Fruit fly (Drosophila melanogaster) whole organism, embryonic: ENCODE results near the gene BthD.

Source experiments
- Atf6 ChIP-seq: fragments of 200-800 bp; sonication (Bioruptor generic); IDR thresholded peaks from 2 replicates; pipeline ENCODE4 v1.3.6; 2022; ENCODE audit warnings: missing biosample characterization, missing genetic modification characterization
- C15 ChIP-seq: fragments of 200-800 bp; sonication (Bioruptor generic); IDR thresholded peaks from 3 replicates; pipeline ENCODE4 v1.3.6; 2022; ENCODE audit warnings: missing biosample characterization, missing genetic modification characterization
- CG11695 ChIP-seq: fragments of 200-800 bp; sonication (Bioruptor generic); IDR thresholded peaks from 3 replicates; pipeline ENCODE4 v1.3.6; 2022; ENCODE audit warnings: missing biosample characterization, missing genetic modification characterization
- CG1233 ChIP-seq: fragments of 200-800 bp; sonication (Bioruptor generic); optimal IDR thresholded peaks from 4 replicates; lab custom pipeline; 2018; ENCODE audit warnings: missing biosample characterization, mild to moderate bottlenecking, missing genetic modification characterization
- CG12391 ChIP-seq: fragments of 200-800 bp; sonication (Bioruptor generic); optimal IDR thresholded peaks from 3 replicates; lab custom pipeline; 2018; ENCODE audit warnings: missing biosample characterization, mild to moderate bottlenecking, missing genetic modification characterization, moderate library complexity
- CG13287 ChIP-seq: fragments of 200-800 bp; sonication (Bioruptor generic); IDR thresholded peaks from 2 replicates; pipeline ENCODE4 v1.3.6; 2022; ENCODE audit warnings: missing biosample characterization, missing genetic modification characterization; ENCODE audit not compliant: partially characterized antibody
- CG14667 ChIP-seq: fragments of 200-800 bp; sonication (Bioruptor generic); IDR thresholded peaks from 2 replicates; pipeline ENCODE4 v1.3.6; 2022; ENCODE audit warnings: missing biosample characterization, missing genetic modification characterization
- CG1529 ChIP-seq: fragments of 200-800 bp; sonication (Bioruptor generic); optimal IDR thresholded peaks from 3 replicates; lab custom pipeline; 2018; ENCODE audit warnings: missing biosample characterization, missing genetic modification characterization
- CG15601 ChIP-seq: fragments of 200-800 bp; sonication (Bioruptor generic); optimal IDR thresholded peaks from 3 replicates; lab custom pipeline; 2019; ENCODE audit warnings: missing biosample characterization, mild to moderate bottlenecking, missing genetic modification characterization, moderate library complexity
- CG17385 ChIP-seq: fragments of 200-800 bp; sonication (Bioruptor generic); optimal IDR thresholded peaks from 3 replicates; lab custom pipeline; 2018; ENCODE audit warnings: missing biosample characterization, mild to moderate bottlenecking, missing genetic modification characterization
- CG30431 ChIP-seq: fragments of 200-800 bp; sonication (Bioruptor generic); optimal IDR thresholded peaks from 2 replicates; lab custom pipeline; 2017; ENCODE audit warnings: missing biosample characterization, missing genetic modification characterization
- CG31441 ChIP-seq: fragments of 200-800 bp; sonication (Bioruptor generic); IDR thresholded peaks from 2 replicates; pipeline ENCODE4 v1.3.6; 2022; ENCODE audit warnings: missing biosample characterization, missing genetic modification characterization
- CG3281 ChIP-seq: fragments of 200-800 bp; sonication (Bioruptor generic); optimal IDR thresholded peaks from 3 replicates; lab custom pipeline; 2017; ENCODE audit warnings: missing biosample characterization, mild to moderate bottlenecking, missing genetic modification characterization
- CG3995 ChIP-seq: fragments of 200-800 bp; sonication (Bioruptor generic); optimal IDR thresholded peaks from 3 replicates; lab custom pipeline; 2016; ENCODE audit warnings: missing biosample characterization, missing genetic modification characterization
- CG4360 ChIP-seq: fragments of 200-800 bp; sonication (Bioruptor generic); IDR thresholded peaks from 2 replicates; pipeline ENCODE4 v1.3.6; 2022; ENCODE audit warnings: missing biosample characterization, missing genetic modification characterization
- CG4424 ChIP-seq: fragments of 200-800 bp; sonication (Bioruptor generic); optimal IDR thresholded peaks from 3 replicates; lab custom pipeline; 2016; ENCODE audit warnings: missing biosample characterization, missing genetic modification characterization
- CG6654 ChIP-seq: fragments of 200-800 bp; sonication (Bioruptor generic); optimal IDR thresholded peaks from 2 replicates; lab custom pipeline; 2017; ENCODE audit warnings: missing biosample characterization, mild to moderate bottlenecking, missing genetic modification characterization
- CG6854 ChIP-seq: fragments of 200-800 bp; sonication (Bioruptor generic); optimal IDR thresholded peaks from 3 replicates; lab custom pipeline; 2017; ENCODE audit warnings: missing biosample characterization, mild to moderate bottlenecking, missing genetic modification characterization
- CG8388 ChIP-seq: fragments of 200-800 bp; sonication (Bioruptor generic); optimal IDR thresholded peaks from 2 replicates; lab custom pipeline; 2019; ENCODE audit warnings: missing biosample characterization, mild to moderate bottlenecking, missing genetic modification characterization, moderate library complexity
- CG8924 ChIP-seq: fragments of 200-800 bp; optimal IDR thresholded peaks from 3 replicates; lab custom pipeline; 2019; ENCODE audit warnings: missing biosample characterization, mild to moderate bottlenecking, missing genetic modification characterization, moderate library complexity
- D19A ChIP-seq: fragments of 200-800 bp; optimal IDR thresholded peaks from 3 replicates; lab custom pipeline; 2019; ENCODE audit warnings: missing biosample characterization, mild to moderate bottlenecking, missing genetic modification characterization, moderate library complexity
- Dad ChIP-seq: fragments of 200-800 bp; sonication (Bioruptor generic); optimal IDR thresholded peaks from 3 replicates; lab custom pipeline; 2016; ENCODE audit warnings: missing biosample characterization, missing genetic modification characterization
- Ets65A ChIP-seq: fragments of 200-800 bp; sonication (Bioruptor generic); peaks from one replicate; lab custom pipeline; 2016; ENCODE audit warnings: missing biosample characterization, missing genetic modification characterization
- HmgZ ChIP-seq: fragments of 200-800 bp; sonication (Bioruptor generic); optimal IDR thresholded peaks from 2 replicates; lab custom pipeline; 2018; ENCODE audit warnings: missing biosample characterization, mild to moderate bottlenecking, missing genetic modification characterization
- Lhr ChIP-seq: fragments of 200-800 bp; sonication (Bioruptor generic); optimal IDR thresholded peaks from 3 replicates; lab custom pipeline; 2017; ENCODE audit warnings: mild to moderate bottlenecking, missing biosample characterization, missing genetic modification reagents, missing genetic modification characterization
- Mrtf ChIP-seq: fragments of 200-800 bp; sonication (Bioruptor generic); IDR thresholded peaks from 3 replicates; pipeline ENCODE4 v1.3.6; 2022; ENCODE audit warnings: missing biosample characterization, missing genetic modification characterization
- Oaz ChIP-seq: fragments of 200-800 bp; sonication (Bioruptor generic); IDR thresholded peaks from 2 replicates; pipeline ENCODE4 v1.3.6; 2022; ENCODE audit warnings: missing biosample characterization, missing genetic modification characterization
- Sox102F ChIP-seq: fragments of 200-800 bp; sonication (Bioruptor generic); optimal IDR thresholded peaks from 2 replicates; lab custom pipeline; 2018; ENCODE audit warnings: missing biosample characterization, mild to moderate bottlenecking, missing genetic modification characterization, moderate library complexity
- Spps ChIP-seq: fragments of 200-800 bp; sonication (Bioruptor generic); optimal IDR thresholded peaks from 2 replicates; lab custom pipeline; 2018; ENCODE audit warnings: missing biosample characterization, mild to moderate bottlenecking, missing genetic modification characterization
- Sry-β ChIP-seq: fragments of 200-800 bp; sonication (Bioruptor generic); optimal IDR thresholded peaks from 2 replicates; lab custom pipeline; 2018; ENCODE audit warnings: missing biosample characterization, mild to moderate bottlenecking, missing genetic modification characterization, moderate library complexity
- Sry-δ ChIP-seq: fragments of 200-800 bp; sonication (Bioruptor generic); optimal IDR thresholded peaks from 2 replicates; lab custom pipeline; 2016; ENCODE audit warnings: missing biosample characterization, missing genetic modification characterization
- bigmax ChIP-seq: fragments of 200-800 bp; sonication (Bioruptor generic); optimal IDR thresholded peaks from 2 replicates; lab custom pipeline; 2018; ENCODE audit warnings: missing biosample characterization, mild to moderate bottlenecking, missing genetic modification characterization
- cg ChIP-seq: fragments of 200-800 bp; sonication (Bioruptor generic); optimal IDR thresholded peaks from 3 replicates; lab custom pipeline; 2019; ENCODE audit warnings: missing biosample characterization, mild to moderate bottlenecking, missing genetic modification characterization, moderate library complexity
- chinmo ChIP-seq: fragments of 200-800 bp; sonication (Bioruptor generic); IDR thresholded peaks from 4 replicates; pipeline ENCODE4 v1.3.6; 2022; ENCODE audit warnings: missing biosample characterization, missing genetic modification characterization; ENCODE audit not compliant: partially characterized antibody
- en ChIP-seq: fragments of 200-800 bp; sonication (Bioruptor generic); optimal IDR thresholded peaks from 2 replicates; lab custom pipeline; 2016; ENCODE audit warnings: missing biosample characterization, missing genetic modification characterization
- esg ChIP-seq: fragments of 200-800 bp; sonication (Bioruptor generic); conservative IDR thresholded peaks from 2 replicates; pipeline ENCODE4 v1.3.6; 2022; ENCODE audit warnings: missing biosample characterization, missing genetic modification characterization
- fd96Cb ChIP-seq: fragments of 200-800 bp; sonication (Bioruptor generic); optimal IDR thresholded peaks from 2 replicates; lab custom pipeline; 2018; ENCODE audit warnings: missing biosample characterization, mild to moderate bottlenecking, missing genetic modification characterization, moderate library complexity
- fru ChIP-seq: fragments of >200 bp; optimal IDR thresholded peaks from 2 replicates; lab custom pipeline; 2017
- gro ChIP-seq: fragments of 200-800 bp; sonication (Bioruptor generic); optimal IDR thresholded peaks from 2 replicates; lab custom pipeline; 2016; ENCODE audit warnings: missing biosample characterization, missing genetic modification characterization
- gt ChIP-seq: fragments of 200-800 bp; sonication (Bioruptor generic); IDR thresholded peaks from 2 replicates; pipeline ENCODE4 v1.3.6; 2022; ENCODE audit warnings: missing biosample characterization, missing genetic modification characterization
- hb ChIP-seq: fragments of 200-800 bp; sonication (Bioruptor generic); IDR thresholded peaks from 3 replicates; pipeline ENCODE4 v1.3.6; 2022; ENCODE audit warnings: missing biosample characterization, missing genetic modification characterization; ENCODE audit not compliant: partially characterized antibody
- nom ChIP-seq: fragments of 200-800 bp; sonication (Bioruptor generic); optimal IDR thresholded peaks from 2 replicates; lab custom pipeline; 2017; ENCODE audit warnings: missing biosample characterization, missing genetic modification characterization, mild to moderate bottlenecking, moderate library complexity, missing genetic modification reagents
- p53 ChIP-seq: fragments of 200-800 bp; sonication (Bioruptor generic); optimal IDR thresholded peaks from 2 replicates; lab custom pipeline; 2016; ENCODE audit warnings: missing biosample characterization, missing genetic modification characterization
- phol ChIP-seq: fragments of 200-800 bp; sonication (Bioruptor generic); optimal IDR thresholded peaks from 3 replicates; lab custom pipeline; 2018; ENCODE audit warnings: missing biosample characterization, mild to moderate bottlenecking, missing genetic modification characterization, moderate library complexity
- ranshi ChIP-seq: fragments of 200-800 bp; sonication (Bioruptor generic); IDR thresholded peaks from 2 replicates; pipeline ENCODE4 v1.3.6; 2022; ENCODE audit warnings: missing biosample characterization, missing genetic modification characterization
- sd ChIP-seq: fragments of 200-800 bp; sonication (Bioruptor generic); optimal IDR thresholded peaks from 3 replicates; lab custom pipeline; 2018; ENCODE audit warnings: missing biosample characterization, mild to moderate bottlenecking, missing genetic modification characterization, moderate library complexity
- shn ChIP-seq: fragments of 200-800 bp; sonication (Bioruptor generic); optimal IDR thresholded peaks from 3 replicates; lab custom pipeline; 2016; ENCODE audit warnings: missing biosample characterization, missing genetic modification characterization
- sqz ChIP-seq: fragments of 200-800 bp; sonication (Bioruptor generic); optimal IDR thresholded peaks from 3 replicates; lab custom pipeline; 2018; ENCODE audit warnings: missing biosample characterization, mild to moderate bottlenecking, missing genetic modification characterization
- stc ChIP-seq: fragments of 200-800 bp; sonication (Bioruptor generic); IDR thresholded peaks from 2 replicates; pipeline ENCODE4 v1.3.6; 2022; ENCODE audit warnings: missing biosample characterization, missing genetic modification characterization
- vvl ChIP-seq: fragments of 200-800 bp; sonication (Bioruptor generic); IDR thresholded peaks from 2 replicates; pipeline ENCODE4 v1.3.6; 2022; ENCODE audit warnings: missing biosample characterization, missing genetic modification characterization
- zf30C ChIP-seq: fragments of 200-800 bp; sonication (Bioruptor generic); optimal IDR thresholded peaks from 3 replicates; lab custom pipeline; 2018; ENCODE audit warnings: missing biosample characterization, mild to moderate bottlenecking, missing genetic modification characterization

BthD gene

DNA sequence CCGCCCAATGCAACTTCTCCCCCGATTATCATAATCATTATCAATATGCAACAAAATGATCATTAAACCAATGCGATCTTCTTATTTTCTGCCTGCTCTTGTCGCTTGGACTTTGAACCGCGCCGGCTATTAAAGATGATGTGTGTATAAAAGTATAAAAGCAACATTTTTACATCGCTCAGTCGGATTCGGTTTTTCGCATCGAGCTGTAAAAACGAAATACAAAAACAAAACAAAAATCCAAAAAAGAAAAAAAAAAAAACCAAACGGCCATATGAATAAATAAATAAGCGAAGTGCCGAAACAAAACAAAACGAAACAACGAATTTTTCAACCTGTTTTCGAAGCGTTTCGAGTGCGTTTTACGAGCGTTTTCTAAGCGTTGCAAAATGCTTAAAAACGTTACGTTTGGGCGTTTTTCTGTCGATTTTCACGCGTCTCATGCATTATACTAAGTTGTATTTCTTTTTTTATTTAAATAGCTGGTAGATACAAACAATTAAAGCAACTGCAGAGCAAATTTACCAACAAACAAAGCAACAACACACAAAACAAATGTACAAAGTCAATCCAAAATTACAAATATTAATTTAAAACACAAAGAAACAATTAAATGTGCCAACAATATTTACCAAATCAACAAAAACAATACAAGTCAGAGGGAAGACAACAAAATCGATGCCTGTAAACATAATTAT lies 32.9 kb downstream of the BthD start (continued):
- TF ChIP-seq CG8924 (tag; lab: Kevin White, UChicago) (peak; percentile 19), gt (GFP tag; lab: Robert Waterston, UW) (no peak), zf30C (GFP tag; lab: Kevin White, UChicago) (no peak), shn (GFP tag; lab: Kevin White, UChicago) (no peak), Oaz (GFP tag; lab: Robert Waterston, UW) (no peak), nom (GFP tag; lab: Kevin White, UChicago) (peak; percentile 97), CG17385 (GFP tag; lab: Kevin White, UChicago) (no peak), CG30431 (GFP tag; lab: Kevin White, UChicago) (no peak), esg (GFP tag; lab: Robert Waterston, UW) (no peak), Sry-δ (GFP tag; lab: Kevin White, UChicago) (no peak), CG14667 (GFP tag; lab: Robert Waterston, UW) (no peak), hb (GFP tag; lab: Robert Waterston, UW) (no peak), CG1529 (GFP tag; lab: Kevin White, UChicago) (peak; percentile 25), CG1233 (GFP tag; lab: Kevin White, UChicago) (no peak), CG8388 (GFP tag; lab: Kevin White, UChicago) (peak; percentile 13), Spps (no peak), Sox102F (GFP tag; lab: Kevin White, UChicago) (peak; percentile 62), Sry-β (peak; percentile 1), C15 (no peak), bigmax (GFP tag; lab: Kevin White, UChicago) (no peak), CG31441 (peak; percentile 47), CG12391 (tag; lab: Kevin White, UChicago) (no peak), CG3995 (GFP tag; lab: Kevin White, UChicago) (no peak), fru (lab: Kevin White, UChicago) (no peak), vvl (GFP tag; lab: Robert Waterston, UW) (no peak), Dad (no peak), D19A (tag; lab: Kevin White, UChicago) (no peak), CG6654 (GFP tag; lab: Kevin White, UChicago) (no peak), HmgZ (tag; lab: Kevin White, UChicago) (no peak), Ets65A (GFP tag; lab: Kevin White, UChicago) (no peak), fd96Cb (tag; lab: Kevin White, UChicago) (peak; percentile 40), stc (GFP tag; lab: Robert Waterston, UW) (no peak), CG13287 (no peak), phol (tag; lab: Kevin White, UChicago) (no peak), gro (GFP tag; lab: Kevin White, UChicago) (no peak), Atf6 (GFP tag; lab: Robert Waterston, UW) (no peak), CG3281 (GFP tag; lab: Kevin White, UChicago) (no peak), cg (no peak), chinmo (peak; percentile 36; the same call in 2 of the 4 replicates), en (GFP tag; lab: Kevin White, UChicago) (no peak), sd (tag; lab: Kevin White, UChicago) (peak; percentile 19), CG4424 (no peak), CG11695 (GFP tag; lab: Robert Waterston, UW) (no peak), Mrtf (GFP tag; lab: Robert Waterston, UW) (no peak), p53 (GFP tag; lab: Kevin White, UChicago) (no peak), CG4360 (GFP tag; lab: Robert Waterston, UW) (0 out of 2 replicates have a peak, but pooled peaks have one; percentile 22), Lhr (GFP tag; lab: Kevin White, UChicago) (peak; percentile 18), CG6854 (GFP tag; lab: Kevin White, UChicago) (peak; percentile 33), CG15601 (tag; lab: Kevin White, UChicago) (peak; percentile 10), ranshi (no peak), sqz (GFP tag; lab: Kevin White, UChicago) (peak; percentile 31)
